Worm (Caenorhabditis elegans) whole organism, L2 larva: ENCODE measurements around the gene col-178.

Experiments
- C34F6.9 ChIP-seq: fragments of 150-350 bp; optimal IDR thresholded peaks from 2 replicates; lab custom pipeline; 2014; ENCODE audit warnings: missing biosample characterization, missing genetic modification characterization
- R02D3.7 ChIP-seq: fragments of 150-350 bp; optimal IDR thresholded peaks from 2 replicates; lab custom pipeline; 2014; ENCODE audit warnings: missing biosample characterization, missing genetic modification characterization
- Y55F3AM.14 ChIP-seq: fragments of 200-800 bp; sonication (Bioruptor generic); optimal IDR thresholded peaks from 2 replicates; lab custom pipeline; 2018; ENCODE audit warnings: mild to moderate bottlenecking, missing genetic modification characterization, missing compliant biosample characterization
- ZK546.5 ChIP-seq: sonication (generic microtip); optimal IDR thresholded peaks from 2 replicates; lab custom pipeline; 2017; ENCODE audit warnings: missing biosample characterization, missing genetic modification characterization
- aly-2 ChIP-seq: fragments of 150-350 bp; optimal IDR thresholded peaks from 2 replicates; lab custom pipeline; 2014; ENCODE audit warnings: missing biosample characterization, missing genetic modification characterization
- ama-1 ChIP-seq: fragments of 150-350 bp; optimal IDR thresholded peaks from 2 replicates; lab custom pipeline; 2018; ENCODE audit warnings: inconsistent platforms
- blmp-1 ChIP-seq: sonication (generic microtip); optimal IDR thresholded peaks from 2 replicates; lab custom pipeline; 2017; ENCODE audit warnings: missing genetic modification characterization, mild to moderate bottlenecking, missing compliant biosample characterization, antibody characterized with exemption, moderate library complexity; ENCODE audit not compliant: insufficient read depth
- ceh-16 ChIP-seq: fragments of 150-350 bp; optimal IDR thresholded peaks from 2 replicates; lab custom pipeline; 2014; ENCODE audit warnings: missing biosample characterization, missing genetic modification characterization
- ceh-82 ChIP-seq: fragments of 150-350 bp; optimal IDR thresholded peaks from 2 replicates; lab custom pipeline; 2014; ENCODE audit warnings: missing biosample characterization, missing genetic modification characterization
- crh-2 ChIP-seq: sonication (generic microtip); optimal IDR thresholded peaks from 2 replicates; lab custom pipeline; 2017; ENCODE audit warnings: missing biosample characterization, missing genetic modification characterization
- dmd-4 ChIP-seq: sonication (generic microtip); optimal IDR thresholded peaks from 2 replicates; lab custom pipeline; 2017; ENCODE audit warnings: missing biosample characterization, missing genetic modification characterization
- elt-3 ChIP-seq: sonication (generic microtip); optimal IDR thresholded peaks from 2 replicates; lab custom pipeline; 2017; ENCODE audit warnings: missing biosample characterization, missing genetic modification characterization
- fos-1 ChIP-seq: fragments of 150-350 bp; optimal IDR thresholded peaks from 2 replicates; lab custom pipeline; 2014; ENCODE audit warnings: missing biosample characterization, missing genetic modification characterization
- lin-11 ChIP-seq: fragments of 150-350 bp; sonication (generic microtip); optimal IDR thresholded peaks from 2 replicates; lab custom pipeline; 2014; ENCODE audit warnings: missing biosample characterization, missing genetic modification characterization, inconsistent platforms, mixed read lengths
- lin-13 ChIP-seq: fragments of 150-350 bp; optimal IDR thresholded peaks from 2 replicates; lab custom pipeline; 2014; ENCODE audit warnings: missing biosample characterization, missing genetic modification reagents, missing genetic modification characterization
- mab-5 ChIP-seq: fragments of 150-350 bp; optimal IDR thresholded peaks from 2 replicates; lab custom pipeline; 2014; ENCODE audit warnings: missing biosample characterization, missing genetic modification characterization
- mbf-1 ChIP-seq: sonication (generic microtip); optimal IDR thresholded peaks from 2 replicates; lab custom pipeline; 2017; ENCODE audit warnings: missing biosample characterization, missing genetic modification characterization
- mdl-1 ChIP-seq, 2 experiments: fragments of 150-350 bp in 1 of 2; sonication (generic microtip) in 1 of 2; optimal IDR thresholded peaks; 2 replicates each; lab custom pipeline; 2017; ENCODE audit warnings: missing biosample characterization in 2 of 2, missing genetic modification characterization in 2 of 2
- nhr-10 ChIP-seq: sonication (generic microtip); optimal IDR thresholded peaks from 2 replicates; lab custom pipeline; 2017; ENCODE audit warnings: missing biosample characterization, missing genetic modification characterization
- nhr-11 ChIP-seq: fragments of 150-350 bp; optimal IDR thresholded peaks from 2 replicates; lab custom pipeline; 2014; ENCODE audit warnings: missing biosample characterization, missing genetic modification characterization
- nhr-12 ChIP-seq: fragments of 150-350 bp; optimal IDR thresholded peaks from 2 replicates; lab custom pipeline; 2014; ENCODE audit warnings: missing biosample characterization, missing genetic modification characterization
- nhr-21 ChIP-seq: fragments of 150-350 bp; optimal IDR thresholded peaks from 2 replicates; lab custom pipeline; 2014; ENCODE audit warnings: missing biosample characterization, missing genetic modification characterization
- nhr-23 ChIP-seq: fragments of 150-350 bp; optimal IDR thresholded peaks from 2 replicates; lab custom pipeline; 2014; ENCODE audit warnings: missing biosample characterization, missing genetic modification reagents, missing genetic modification characterization
- nhr-237 ChIP-seq: fragments of 150-350 bp; optimal IDR thresholded peaks from 2 replicates; lab custom pipeline; 2014; ENCODE audit warnings: missing biosample characterization, missing genetic modification characterization
- nhr-25 ChIP-seq: fragments of 150-350 bp; sonication (generic microtip); optimal IDR thresholded peaks from 3 replicates; lab custom pipeline; 2014; ENCODE audit warnings: missing biosample characterization, missing genetic modification characterization
- nhr-6 ChIP-seq: fragments of 150-350 bp; optimal IDR thresholded peaks from 2 replicates; lab custom pipeline; 2014; ENCODE audit warnings: missing biosample characterization, missing genetic modification characterization
- nhr-77 ChIP-seq: fragments of 150-350 bp; optimal IDR thresholded peaks from 2 replicates; lab custom pipeline; 2014; ENCODE audit warnings: missing biosample characterization, missing genetic modification characterization
- peb-1 ChIP-seq: fragments of 150-350 bp; optimal IDR thresholded peaks from 2 replicates; lab custom pipeline; 2014; ENCODE audit warnings: missing biosample characterization, missing genetic modification characterization
- sem-4 ChIP-seq: fragments of 150-350 bp; optimal IDR thresholded peaks from 2 replicates; lab custom pipeline; 2014; ENCODE audit warnings: missing biosample characterization, missing genetic modification reagents, missing genetic modification characterization
- skn-1 ChIP-seq: sonication (generic microtip); optimal IDR thresholded peaks from 2 replicates; lab custom pipeline; 2017; ENCODE audit warnings: missing biosample characterization, missing genetic modification characterization
- sma-3 ChIP-seq: sonication (generic microtip); optimal IDR thresholded peaks from 2 replicates; lab custom pipeline; 2016; ENCODE audit warnings: missing genetic modification reagents, missing genetic modification characterization, missing compliant biosample characterization
- sma-9 ChIP-seq, 2 experiments: fragments of 150-350 bp in 1 of 2; sonication (generic microtip) in 1 of 2; optimal IDR thresholded peaks; 2 replicates each; lab custom pipeline; 2014 to 2016; ENCODE audit warnings: missing genetic modification characterization in 2 of 2, mild to moderate bottlenecking in 1 of 2, missing biosample characterization in 1 of 2, missing compliant biosample characterization in 1 of 2, missing genetic modification reagents in 1 of 2, moderate library complexity in 1 of 2
- snpc-4 ChIP-seq: fragments of 150-350 bp; optimal IDR thresholded peaks from 2 replicates; lab custom pipeline; 2014; ENCODE audit warnings: missing biosample characterization, missing genetic modification characterization
- unc-39 ChIP-seq: fragments of 150-350 bp; optimal IDR thresholded peaks from 2 replicates; lab custom pipeline; 2014; ENCODE audit warnings: missing biosample characterization, missing genetic modification characterization
- unc-55 ChIP-seq: fragments of 150-350 bp; sonication (generic microtip); optimal IDR thresholded peaks from 3 replicates; lab custom pipeline; 2014; ENCODE audit warnings: missing biosample characterization, missing genetic modification reagents, missing genetic modification characterization
- unc-62 ChIP-seq: fragments of 150-350 bp; optimal IDR thresholded peaks from 2 replicates; lab custom pipeline; 2014; ENCODE audit warnings: missing biosample characterization, missing genetic modification reagents, missing genetic modification characterization
- zag-1 ChIP-seq: fragments of 150-350 bp; optimal IDR thresholded peaks from 2 replicates; lab custom pipeline; 2014; ENCODE audit warnings: missing biosample characterization, missing genetic modification characterization
- ztf-1 ChIP-seq: fragments of 200-800 bp; sonication (Bioruptor generic); conservative IDR thresholded peaks from 2 replicates; pipeline ENCODE4 v1.3.6; 2022; ENCODE audit warnings: missing genetic modification characterization, missing compliant biosample characterization
- ztf-11 ChIP-seq: sonication (generic microtip); optimal IDR thresholded peaks from 2 replicates; lab custom pipeline; 2017; ENCODE audit warnings: missing biosample characterization, missing genetic modification characterization
- ztf-4 ChIP-seq: fragments of 150-350 bp; optimal IDR thresholded peaks from 2 replicates; lab custom pipeline; 2014; ENCODE audit warnings: missing biosample characterization, missing genetic modification characterization

Gene col-178

DNA sequence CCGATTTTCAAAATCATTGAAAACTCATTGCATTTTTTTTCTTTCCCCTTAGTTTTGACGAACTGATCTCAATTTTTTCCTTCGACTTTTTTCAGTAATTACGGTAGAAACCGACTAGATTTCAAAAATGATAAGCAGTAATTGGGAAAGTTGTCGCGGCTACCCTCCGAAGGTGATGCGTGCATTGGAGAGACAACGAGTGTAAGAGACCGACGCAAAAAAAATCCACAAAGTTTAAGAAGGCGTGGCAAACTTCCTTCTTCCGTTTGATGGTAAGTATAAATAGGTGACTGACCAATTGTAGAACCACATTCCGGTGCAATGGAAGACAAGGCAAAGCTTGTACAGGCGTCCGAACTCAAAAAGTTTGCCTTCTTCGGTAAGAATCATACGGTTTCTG lies at the start of gene col-178:
TSS of gene col-178 (plus strand) at position 301 of the 400 bp plus-strand sequence.
- TF ChIP-seq nhr-10 (tag; lab: Kevin White, UChicago) (no peak), nhr-237 (tag; lab: Kevin White, UChicago) (no peak), aly-2 (no peak), ztf-11 (tag; lab: Kevin White, UChicago) (no peak), skn-1 (no peak), nhr-77 (tag; lab: Kevin White, UChicago) (no peak), ama-1 (lab: Kevin White, UChicago) (no peak), snpc-4 (tag; lab: Kevin White, UChicago) (no peak), ceh-82 (tag; lab: Kevin White, UChicago) (no peak), ZK546.5 (tag; lab: Kevin White, UChicago) (no peak), zag-1 (tag; lab: Kevin White, UChicago) (no peak), nhr-12 (tag; lab: Kevin White, UChicago) (no peak), peb-1 (tag; lab: Kevin White, UChicago) (no peak), unc-62 (GFP tag; lab: Kevin White, UChicago) (no peak), ceh-16 (tag; lab: Kevin White, UChicago) (no peak)

DNA sequence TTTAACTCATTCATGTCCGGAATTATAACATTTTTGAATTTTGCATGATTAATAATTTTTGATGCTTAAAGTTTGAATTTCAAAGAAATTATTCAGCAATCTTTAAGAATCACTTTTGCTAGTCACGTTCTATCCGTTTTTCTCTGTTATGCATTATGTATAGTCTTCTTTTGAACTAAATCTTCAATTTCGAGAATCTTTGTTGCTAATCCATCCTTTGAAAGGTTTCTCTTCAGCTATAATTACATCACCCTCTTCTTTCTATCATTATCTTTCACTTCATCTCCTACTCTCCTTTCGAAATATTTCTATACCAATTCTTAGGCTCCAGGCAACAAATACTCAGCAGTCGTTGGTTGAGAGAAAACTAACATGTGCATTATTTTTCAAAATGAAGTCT lies 47.8 kb upstream of the col-178 start:
- TF ChIP-seq sma-9 (GFP tag; optimal IDR thresholded peaks at IDR 0.05; lab: Kevin White, UChicago): no peak
- TF ChIP-seq sma-9 (tag; optimal IDR thresholded peaks at IDR 0.05; lab: Kevin White, UChicago): no peak
- TF ChIP-seq sma-3: no peak
- no peak for TF ChIP-seq nhr-77 (tag; lab: Kevin White, UChicago)
- no peak for TF ChIP-seq R02D3.7
- TF ChIP-seq ZK546.5 (tag; lab: Kevin White, UChicago): no peak
- TF ChIP-seq dmd-4 (tag; lab: Kevin White, UChicago): no peak
- TF ChIP-seq fos-1 (tag; lab: Kevin White, UChicago): no peak
- TF ChIP-seq nhr-237 (tag; lab: Kevin White, UChicago): no peak
- TF ChIP-seq ztf-4 (tag; lab: Kevin White, UChicago): no peak
- no peak for TF ChIP-seq nhr-23 (tag; lab: Kevin White, UChicago)
- TF ChIP-seq nhr-10 (tag; lab: Kevin White, UChicago): no peak
- no peak for TF ChIP-seq unc-62 (GFP tag; lab: Kevin White, UChicago)
- no peak for TF ChIP-seq unc-55 (GFP tag; lab: Kevin White, UChicago)
- TF ChIP-seq ceh-16 (tag; lab: Kevin White, UChicago): no peak
- no peak for TF ChIP-seq aly-2
- no peak for TF ChIP-seq crh-2
- TF ChIP-seq elt-3: no peak

DNA sequence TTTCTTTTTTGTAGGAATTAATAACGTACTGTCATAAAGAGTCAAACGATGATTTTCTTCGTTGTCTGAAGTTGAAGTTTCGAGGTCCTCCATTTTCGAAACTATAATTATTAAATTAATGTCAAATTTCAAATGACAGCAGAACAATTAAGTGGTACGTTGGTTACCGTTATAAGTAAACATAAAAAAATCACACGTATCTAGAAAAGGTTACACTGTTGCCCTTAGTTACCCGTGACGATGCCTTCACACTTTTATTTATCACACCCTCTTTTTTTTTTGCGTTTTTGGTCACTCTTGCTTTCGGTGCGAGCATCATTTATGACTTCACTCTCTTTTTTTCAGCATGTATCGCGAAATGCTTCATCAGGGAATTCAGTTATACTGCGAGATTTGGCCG lies 46.5 kb upstream of the col-178 start, which contains the start of the genes C05C9.3 and C05C9.2:
TSS of gene C05C9.3 (minus strand) at position 101 of the 400 bp plus-strand sequence.
TSS of gene C05C9.2 (plus strand) at position 346 of the 400 bp plus-strand sequence.
- no peak for TF ChIP-seq snpc-4 (tag; lab: Kevin White, UChicago)
- TF ChIP-seq ztf-11 (tag; lab: Kevin White, UChicago): no peak
- TF ChIP-seq lin-13 (GFP tag; lab: Kevin White, UChicago): no peak
- no peak for TF ChIP-seq ama-1 (lab: Kevin White, UChicago)
- no peak for TF ChIP-seq sma-9 (GFP tag; optimal IDR thresholded peaks at IDR 0.05; lab: Kevin White, UChicago)
- TF ChIP-seq sma-9 (tag; optimal IDR thresholded peaks at IDR 0.05; lab: Kevin White, UChicago): no peak
- TF ChIP-seq lin-11 (tag; lab: Kevin White, UChicago): no peak
- no peak for TF ChIP-seq Y55F3AM.14 (GFP tag; lab: Kevin White, UChicago)
- no peak for TF ChIP-seq zag-1 (tag; lab: Kevin White, UChicago)
- no peak for TF ChIP-seq skn-1
- no peak for TF ChIP-seq ZK546.5 (tag; lab: Kevin White, UChicago)
- TF ChIP-seq mdl-1 (tag; optimal IDR thresholded peaks at IDR 0.05; lab: Kevin White, UChicago): no peak
- no peak for TF ChIP-seq C34F6.9
- TF ChIP-seq nhr-23 (tag; lab: Kevin White, UChicago): no peak
- no peak for TF ChIP-seq crh-2
- no peak for TF ChIP-seq fos-1 (tag; lab: Kevin White, UChicago)
- no peak for TF ChIP-seq mbf-1 (tag; lab: Kevin White, UChicago)
- TF ChIP-seq aly-2: no peak
- TF ChIP-seq ztf-4 (tag; lab: Kevin White, UChicago): no peak

DNA sequence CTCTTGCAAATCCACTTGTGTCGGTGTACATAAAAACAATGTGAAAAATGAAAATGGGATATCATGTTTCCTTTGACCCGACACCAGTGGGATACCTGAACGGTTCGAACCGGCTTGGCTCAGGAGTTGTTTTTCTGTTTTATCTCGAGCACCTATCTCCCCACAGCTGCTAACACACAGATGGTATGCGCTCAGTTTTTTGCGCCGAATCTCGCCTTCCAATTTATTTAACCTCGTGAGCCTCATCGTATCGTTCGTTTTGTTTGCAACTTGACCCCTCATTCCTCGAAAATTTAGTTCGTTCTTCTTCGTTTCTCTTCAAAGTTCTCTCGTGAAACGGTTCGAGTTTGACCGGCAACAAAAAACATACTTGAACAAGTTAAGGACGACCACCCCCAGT lies 38.7 kb upstream of the col-178 start, which contains the start of gene C05C9.1:
TSS of gene C05C9.1 (plus strand) at position 301 of the 400 bp plus-strand sequence.
- no peak for TF ChIP-seq ztf-1
- no peak for TF ChIP-seq sem-4
- no peak for TF ChIP-seq unc-39 (tag; lab: Kevin White, UChicago)
- TF ChIP-seq snpc-4 (tag; lab: Kevin White, UChicago): no peak
- TF ChIP-seq nhr-21 (tag; lab: Kevin White, UChicago): no peak
- TF ChIP-seq Y55F3AM.14 (GFP tag; lab: Kevin White, UChicago): no peak
- TF ChIP-seq dmd-4 (tag; lab: Kevin White, UChicago): no peak
- no peak for TF ChIP-seq ama-1 (lab: Kevin White, UChicago)
- no peak for TF ChIP-seq sma-3
- no peak for TF ChIP-seq nhr-12 (tag; lab: Kevin White, UChicago)
- no peak for TF ChIP-seq mdl-1 (tag; optimal IDR thresholded peaks at IDR 0.05; lab: Kevin White, UChicago)
- no peak for TF ChIP-seq nhr-10 (tag; lab: Kevin White, UChicago)
- TF ChIP-seq ztf-11 (tag; lab: Kevin White, UChicago): no peak
- TF ChIP-seq ztf-4 (tag; lab: Kevin White, UChicago): no peak
- no peak for TF ChIP-seq mab-5 (tag; lab: Kevin White, UChicago)
- TF ChIP-seq nhr-25 (tag; lab: Kevin White, UChicago): no peak
- TF ChIP-seq nhr-6: no peak
- no peak for TF ChIP-seq nhr-11
- no peak for TF ChIP-seq blmp-1
